Worm (Caenorhabditis elegans): ENCODE results near the gene msp-32.
A peak's percentile ranks its signal among the peaks of the same experiment; 100 is the strongest.

The msp-32 gene

ce11 chrII:4902035-4902434, 3.4 kb downstream of the msp-32 start, which contains the start of gene R05F9.9 (continued):
- TF ChIP-seq mes-4 (tag; optimal IDR thresholded peaks at IDR 0.05) (no peak), Y53F4B.3 (GFP tag; IDR thresholded peaks at IDR 0.05) (no peak), lsy-27 (tag; optimal IDR thresholded peaks at IDR 0.05; ENCODE audit: borderline replicate concordance, insufficient read depth) (no peak), hmg-20 (GFP tag; IDR thresholded peaks at IDR 0.05) (no peak), snpc-1.3 (tag; optimal IDR thresholded peaks at IDR 0.05; ENCODE audit: insufficient read depth) (peak; percentile 8), F23B12.7 (tag; optimal IDR thresholded peaks at IDR 0.05; ENCODE audit: insufficient read depth) (peak; percentile 55), mxl-1 (tag; optimal IDR thresholded peaks at IDR 0.05) (peak; percentile 27), sdz-38 (tag; optimal IDR thresholded peaks at IDR 0.05) (no peak), K12H6.12 (tag; optimal IDR thresholded peaks at IDR 0.05) (no peak), F57C9.4 (tag; optimal IDR thresholded peaks at IDR 0.05) (no peak), nhr-120 (GFP tag; IDR thresholded peaks at IDR 0.05) (no peak), mel-28 (tag; optimal IDR thresholded peaks at IDR 0.05; ENCODE audit: borderline replicate concordance) (no peak), nhr-179 (tag; optimal IDR thresholded peaks at IDR 0.05) (no peak), ceh-100 (GFP tag; IDR thresholded peaks at IDR 0.05) (no peak), unc-130 (GFP tag; optimal IDR thresholded peaks at IDR 0.05) (no peak), sptf-2 (GFP tag; optimal IDR thresholded peaks at IDR 0.05) (no peak), ama-1 (optimal IDR thresholded peaks at IDR 0.05) (peak; percentile 64), ama-1 (GFP tag; optimal IDR thresholded peaks at IDR 0.05) (no peak), ceh-79 (tag; optimal IDR thresholded peaks at IDR 0.05) (peak; percentile 12), attf-6 (GFP tag; IDR thresholded peaks at IDR 0.05) (no peak), C17E4.6 (GFP tag; IDR thresholded peaks at IDR 0.05) (no peak), gei-17 (GFP tag; optimal IDR thresholded peaks at IDR 0.05) (peak; percentile 28), somi-1 (GFP tag; optimal IDR thresholded peaks at IDR 0.05) (no peak), F55B11.4 (tag; optimal IDR thresholded peaks at IDR 0.05; ENCODE audit: borderline replicate concordance, insufficient read depth) (no peak), F52B5.7 (tag; optimal IDR thresholded peaks at IDR 0.05) (no peak), attf-5 (GFP tag; optimal IDR thresholded peaks at IDR 0.05) (peak; percentile 31), C06A6.2 (GFP tag; conservative IDR thresholded peaks at IDR 0.05) (no peak), B0035.1 (tag; optimal IDR thresholded peaks at IDR 0.05) (no peak), K11D2.4 (GFP tag; IDR thresholded peaks at IDR 0.05) (no peak), zfh-2 (GFP tag; conservative IDR thresholded peaks at IDR 0.05) (no peak), pha-4 (tag; optimal IDR thresholded peaks at IDR 0.05) (no peak), egl-18 (GFP tag; IDR thresholded peaks at IDR 0.05) (no peak), sea-2 (GFP tag; IDR thresholded peaks at IDR 0.05) (no peak), rcor-1 (GFP tag; IDR thresholded peaks at IDR 0.05) (no peak), Y67H2A.10 (GFP tag; conservative IDR thresholded peaks at IDR 0.05) (no peak), F22D6.2 (tag; optimal IDR thresholded peaks at IDR 0.05) (no peak), ccch-3 (GFP tag; optimal IDR thresholded peaks at IDR 0.05) (no peak), tlf-1 (GFP tag; optimal IDR thresholded peaks at IDR 0.05) (peak; percentile 8), F10E7.11 (tag; optimal IDR thresholded peaks at IDR 0.05) (no peak), die-1 (tag; optimal IDR thresholded peaks at IDR 0.05) (no peak), hlh-26 (GFP tag; conservative IDR thresholded peaks at IDR 0.05) (no peak), ztf-26 (tag; optimal IDR thresholded peaks at IDR 0.05) (peak; percentile 37), athp-1 (tag; optimal IDR thresholded peaks at IDR 0.05) (no peak), dpff-1 (tag; optimal IDR thresholded peaks at IDR 0.05) (no peak), bed-2 (GFP tag; IDR thresholded peaks at IDR 0.05) (no peak), Y79H2A.3 (GFP tag; conservative IDR thresholded peaks at IDR 0.05) (no peak), madf-8 (GFP tag; conservative IDR thresholded peaks at IDR 0.05) (no peak), nhr-27 (tag; optimal IDR thresholded peaks at IDR 0.05) (no peak), F49E8.2 (tag; optimal IDR thresholded peaks at IDR 0.05; ENCODE audit: insufficient read depth) (no peak), T26A5.8 (tag; optimal IDR thresholded peaks at IDR 0.05) (no peak)
